Fruit fly (Drosophila melanogaster) whole organism, prepupa: Measurements from ENCODE around the gene Spn88Eb.

ENCODE experiments used
- Blimp-1 ChIP-seq: fragments of 200-800 bp; sonication (Bioruptor generic); optimal IDR thresholded peaks from 3 replicates; lab custom pipeline; 2017; ENCODE audit warnings: missing biosample characterization, missing genetic modification characterization, mild to moderate bottlenecking, moderate library complexity, missing genetic modification reagents
- CG10669 ChIP-seq: fragments of 200-800 bp; sonication (Bioruptor generic); optimal IDR thresholded peaks from 3 replicates; lab custom pipeline; 2018; ENCODE audit warnings: missing biosample characterization, mild to moderate bottlenecking, missing genetic modification characterization, moderate library complexity
- CG11294 ChIP-seq: fragments of 200-800 bp; sonication (Bioruptor generic); IDR thresholded peaks from 2 replicates; pipeline ENCODE4 v1.3.6; 2022; ENCODE audit warnings: missing biosample characterization, missing genetic modification characterization
- CG11762 ChIP-seq: fragments of 200-800 bp; sonication (Bioruptor generic); optimal IDR thresholded peaks from 3 replicates; lab custom pipeline; 2016; ENCODE audit warnings: missing biosample characterization, missing genetic modification characterization; ENCODE audit not compliant: insufficient read depth
- CG11902 ChIP-seq: fragments of 200-800 bp; sonication (Bioruptor generic); optimal IDR thresholded peaks from 3 replicates; lab custom pipeline; 2016; ENCODE audit warnings: missing biosample characterization, missing genetic modification characterization
- CG15336 ChIP-seq: fragments of 200-800 bp; sonication (Bioruptor generic); IDR thresholded peaks from 2 replicates; pipeline ENCODE4 v1.3.6; 2022; ENCODE audit warnings: missing biosample characterization, missing genetic modification characterization
- CG1621 ChIP-seq: fragments of 200-800 bp; sonication (Bioruptor generic); optimal IDR thresholded peaks from 3 replicates; lab custom pipeline; 2018; ENCODE audit warnings: missing biosample characterization, mild to moderate bottlenecking, missing genetic modification characterization
- CG16779 ChIP-seq: fragments of 200-800 bp; sonication (Bioruptor generic); optimal IDR thresholded peaks from 3 replicates; lab custom pipeline; 2017; ENCODE audit warnings: missing biosample characterization, mild to moderate bottlenecking, missing genetic modification characterization
- CG3032 ChIP-seq: fragments of 200-800 bp; optimal IDR thresholded peaks from 2 replicates; lab custom pipeline; 2019; ENCODE audit warnings: missing biosample characterization, mild to moderate bottlenecking, missing genetic modification characterization, moderate library complexity
- CG31627 ChIP-seq: fragments of 200-800 bp; sonication (Bioruptor generic); optimal IDR thresholded peaks from 3 replicates; lab custom pipeline; 2016; ENCODE audit warnings: missing biosample characterization, missing genetic modification characterization
- CG34406 ChIP-seq: fragments of 200-800 bp; sonication (Bioruptor generic); optimal IDR thresholded peaks from 3 replicates; lab custom pipeline; 2016; ENCODE audit warnings: missing biosample characterization, missing genetic modification characterization
- CG3919 ChIP-seq: fragments of 200-800 bp; sonication (Bioruptor generic); optimal IDR thresholded peaks from 3 replicates; lab custom pipeline; 2016; ENCODE audit warnings: missing biosample characterization, missing genetic modification characterization
- CG4318 ChIP-seq: fragments of 200-800 bp; sonication (Bioruptor generic); optimal IDR thresholded peaks from 3 replicates; lab custom pipeline; 2017; ENCODE audit warnings: missing biosample characterization, mild to moderate bottlenecking, missing genetic modification characterization
- CG6163 ChIP-seq: fragments of 200-800 bp; sonication (Bioruptor generic); IDR thresholded peaks from 3 replicates; pipeline ENCODE4 v1.3.6; 2022; ENCODE audit warnings: missing biosample characterization, missing genetic modification characterization
- CG6276 ChIP-seq: fragments of 200-800 bp; sonication (Bioruptor generic); optimal IDR thresholded peaks from 2 replicates; lab custom pipeline; 2017; ENCODE audit warnings: missing biosample characterization, mild to moderate bottlenecking, missing genetic modification characterization
- CG6792 ChIP-seq: fragments of 200-800 bp; sonication (Bioruptor generic); optimal IDR thresholded peaks from 3 replicates; lab custom pipeline; 2016; ENCODE audit warnings: missing biosample characterization, missing genetic modification characterization
- CG6808 ChIP-seq: fragments of 200-800 bp; sonication (Bioruptor generic); optimal IDR thresholded peaks from 3 replicates; lab custom pipeline; 2017; ENCODE audit warnings: missing biosample characterization, missing genetic modification characterization, mild to moderate bottlenecking, moderate library complexity, missing genetic modification reagents
- CG6854 ChIP-seq: fragments of 200-800 bp; sonication (Bioruptor generic); optimal IDR thresholded peaks from 2 replicates; lab custom pipeline; 2017; ENCODE audit warnings: missing biosample characterization, mild to moderate bottlenecking, missing genetic modification characterization
- CG7368 ChIP-seq: fragments of 200-800 bp; sonication (Bioruptor generic); optimal IDR thresholded peaks from 3 replicates; lab custom pipeline; 2016; ENCODE audit warnings: missing biosample characterization, missing genetic modification characterization
- CG8119 ChIP-seq: fragments of 200-800 bp; sonication (Bioruptor generic); IDR thresholded peaks from 3 replicates; pipeline ENCODE4 v1.3.6; 2022; ENCODE audit warnings: missing biosample characterization, missing genetic modification characterization
- CG8319 ChIP-seq: fragments of 200-800 bp; sonication (Bioruptor generic); optimal IDR thresholded peaks from 3 replicates; lab custom pipeline; 2016; ENCODE audit warnings: missing biosample characterization, missing genetic modification characterization
- CG8632 ChIP-seq: fragments of 200-800 bp; sonication (Bioruptor generic); optimal IDR thresholded peaks from 3 replicates; lab custom pipeline; 2016; ENCODE audit warnings: missing biosample characterization, missing genetic modification characterization
- CG9139 ChIP-seq: fragments of 200-800 bp; sonication (Bioruptor generic); optimal IDR thresholded peaks from 3 replicates; lab custom pipeline; 2017; ENCODE audit warnings: missing biosample characterization, mild to moderate bottlenecking, missing genetic modification characterization
- Eip75B ChIP-seq: fragments of 200-800 bp; sonication (Bioruptor generic); optimal IDR thresholded peaks from 3 replicates; lab custom pipeline; 2016; ENCODE audit warnings: missing biosample characterization, missing genetic modification characterization
- Eip78C ChIP-seq: fragments of 200-800 bp; sonication (Bioruptor generic); peaks from one replicate; lab custom pipeline; 2016; ENCODE audit warnings: missing biosample characterization, missing genetic modification characterization
- Eip93F ChIP-seq: fragments of 200-800 bp; sonication (Bioruptor generic); optimal IDR thresholded peaks from 2 replicates; lab custom pipeline; 2016; ENCODE audit warnings: missing biosample characterization, mild to moderate bottlenecking, missing genetic modification characterization
- Ets21C ChIP-seq: fragments of 200-800 bp; sonication (Bioruptor generic); optimal IDR thresholded peaks from 3 replicates; lab custom pipeline; 2016; ENCODE audit warnings: missing biosample characterization, missing genetic modification characterization
- Gug ChIP-seq: fragments of 200-800 bp; sonication (Bioruptor generic); IDR thresholded peaks from 2 replicates; pipeline ENCODE4 v1.3.6; 2022; ENCODE audit warnings: missing biosample characterization, missing genetic modification characterization
- Hr38 ChIP-seq: sonication (Bioruptor generic); optimal IDR thresholded peaks from 2 replicates; lab custom pipeline; 2016; ENCODE audit warnings: missing biosample characterization, missing genetic modification characterization
- Hr39 ChIP-seq: fragments of 200-800 bp; sonication (Bioruptor generic); optimal IDR thresholded peaks from 2 replicates; lab custom pipeline; 2016; ENCODE audit warnings: missing biosample characterization, missing genetic modification characterization
- Hr4 ChIP-seq: fragments of 200-800 bp; sonication (Bioruptor generic); optimal IDR thresholded peaks from 3 replicates; lab custom pipeline; 2016; ENCODE audit warnings: missing biosample characterization, missing genetic modification characterization
- Lpt ChIP-seq: fragments of 200-800 bp; sonication (Bioruptor generic); optimal IDR thresholded peaks from 3 replicates; lab custom pipeline; 2016; ENCODE audit warnings: missing biosample characterization, missing genetic modification characterization
- OdsH ChIP-seq: fragments of 200-800 bp; sonication (Bioruptor generic); optimal IDR thresholded peaks from 3 replicates; lab custom pipeline; 2016; ENCODE audit warnings: missing biosample characterization, missing genetic modification characterization
- Smox ChIP-seq: fragments of 200-800 bp; sonication (Bioruptor generic); optimal IDR thresholded peaks from 3 replicates; lab custom pipeline; 2016; ENCODE audit warnings: missing biosample characterization, missing genetic modification characterization
- Sox102F ChIP-seq: fragments of 200-800 bp; sonication (Bioruptor generic); optimal IDR thresholded peaks from 2 replicates; lab custom pipeline; 2016; ENCODE audit warnings: missing biosample characterization, mild to moderate bottlenecking, missing genetic modification characterization
- Sox15 ChIP-seq: fragments of 200-800 bp; sonication (Bioruptor generic); optimal IDR thresholded peaks from 3 replicates; lab custom pipeline; 2016; ENCODE audit warnings: missing biosample characterization, missing genetic modification characterization
- achi ChIP-seq: fragments of 200-800 bp; sonication (Bioruptor generic); optimal IDR thresholded peaks from 3 replicates; lab custom pipeline; 2016; ENCODE audit warnings: missing biosample characterization, missing genetic modification characterization
- acj6 ChIP-seq: fragments of 200-800 bp; sonication (Bioruptor generic); optimal IDR thresholded peaks from 3 replicates; lab custom pipeline; 2016; ENCODE audit warnings: missing biosample characterization, missing genetic modification characterization
- cyc ChIP-seq: fragments of 200-800 bp; sonication (Bioruptor generic); optimal IDR thresholded peaks from 3 replicates; lab custom pipeline; 2016; ENCODE audit warnings: missing biosample characterization, missing genetic modification characterization
- dac ChIP-seq: fragments of 200-800 bp; sonication (Bioruptor generic); optimal IDR thresholded peaks from 2 replicates; lab custom pipeline; 2017; ENCODE audit warnings: missing biosample characterization, mild to moderate bottlenecking, missing genetic modification characterization
- fd59A ChIP-seq: fragments of 200-800 bp; sonication (Bioruptor generic); optimal IDR thresholded peaks from 2 replicates; lab custom pipeline; 2017; ENCODE audit warnings: missing biosample characterization, mild to moderate bottlenecking, missing genetic modification characterization, missing genetic modification reagents
- fd85E ChIP-seq: fragments of 200-800 bp; sonication (Bioruptor generic); optimal IDR thresholded peaks from 3 replicates; lab custom pipeline; 2016; ENCODE audit warnings: missing biosample characterization, missing genetic modification characterization
- fkh ChIP-seq: fragments of 200-800 bp; sonication (Bioruptor generic); optimal IDR thresholded peaks from 3 replicates; lab custom pipeline; 2017; ENCODE audit warnings: missing biosample characterization, mild to moderate bottlenecking, missing genetic modification characterization, moderate library complexity
- lz ChIP-seq: fragments of 200-800 bp; sonication (Bioruptor generic); optimal IDR thresholded peaks from 3 replicates; lab custom pipeline; 2016; ENCODE audit warnings: missing biosample characterization, missing genetic modification characterization
- net ChIP-seq: fragments of 200-800 bp; sonication (Bioruptor generic); optimal IDR thresholded peaks from 3 replicates; lab custom pipeline; 2016; ENCODE audit warnings: missing biosample characterization, missing genetic modification characterization
- pdm3 ChIP-seq: fragments of 200-800 bp; sonication (Bioruptor generic); optimal IDR thresholded peaks from 3 replicates; lab custom pipeline; 2016; ENCODE audit warnings: missing biosample characterization, missing genetic modification characterization
- spab ChIP-seq: fragments of 200-800 bp; sonication (Bioruptor generic); optimal IDR thresholded peaks from 2 replicates; lab custom pipeline; 2017; ENCODE audit warnings: missing biosample characterization, mild to moderate bottlenecking, missing genetic modification characterization, missing genetic modification reagents
- svp ChIP-seq: fragments of 200-800 bp; sonication (Bioruptor generic); peaks from one replicate; lab custom pipeline; 2016; ENCODE audit warnings: missing biosample characterization, missing genetic modification characterization
- topi ChIP-seq: fragments of 200-800 bp; sonication (Bioruptor generic); optimal IDR thresholded peaks from 3 replicates; lab custom pipeline; 2016; ENCODE audit warnings: missing biosample characterization, missing genetic modification characterization

Spn88Eb gene

dm6 chr3R:15222973-15223372, 14.4 kb upstream of the Spn88Eb start, which contains the start of gene Polr2G:
TSS of gene Polr2G (minus strand) at chr3R:15223180.
- peak; percentile 75 for TF ChIP-seq fkh (GFP tag; lab: Kevin White, UChicago)
- no peak for TF ChIP-seq CG4318 (GFP tag; lab: Kevin White, UChicago)
- TF ChIP-seq CG1621 = peak; percentile 4
- no peak for TF ChIP-seq Gug (GFP tag; lab: Robert Waterston, UW)

DNA sequence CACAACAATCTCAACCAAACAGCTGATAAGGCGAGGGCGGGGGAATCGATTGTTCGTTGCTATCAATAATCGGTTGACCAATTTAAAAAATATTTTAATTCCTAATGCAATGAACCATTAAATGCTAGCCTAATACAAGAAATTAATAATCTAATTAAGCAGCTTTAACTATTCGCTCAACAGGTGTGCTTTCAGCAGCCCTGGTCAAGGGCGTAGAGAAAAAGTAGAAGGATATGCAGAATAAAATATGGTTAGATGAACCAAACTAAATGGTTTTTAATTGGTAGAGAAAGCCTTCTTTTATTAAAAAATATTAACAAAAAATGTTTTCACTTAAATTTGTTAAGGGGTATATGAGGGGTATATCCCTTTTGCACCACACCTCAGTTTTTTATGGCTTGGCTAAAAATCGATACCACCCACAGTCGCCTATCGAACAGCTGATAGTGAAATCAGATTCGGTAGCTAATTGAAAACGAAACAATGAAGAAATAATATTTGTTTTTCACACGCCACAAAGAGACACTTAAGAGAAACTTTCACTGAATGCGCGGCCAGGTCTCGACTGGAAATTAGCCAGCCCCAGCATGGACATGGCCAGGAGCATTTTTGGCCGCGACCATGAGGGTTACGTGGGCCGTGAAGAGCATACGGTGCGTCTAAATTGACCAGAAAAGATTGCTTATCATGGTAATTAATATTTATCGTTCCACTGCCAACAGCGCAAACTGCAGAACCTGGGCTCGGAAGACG, 10.4 kb upstream of the Spn88Eb start, which contains the start of the genes SIDL and CG12241:
Gene SIDL, minus strand, starts transcription at position 51 of the 753 bp plus-strand sequence.
Gene CG12241, plus strand, starts transcription at position 433 of the 753 bp plus-strand sequence.
- TF ChIP-seq CG7368 (GFP tag; lab: Kevin White, UChicago) (peak; percentile 86), acj6 (GFP tag; lab: Kevin White, UChicago) (no peak), Sox102F (GFP tag; lab: Kevin White, UChicago) (no peak), fd59A (GFP tag; lab: Kevin White, UChicago) (no peak), CG31627 (GFP tag; lab: Kevin White, UChicago) (peak; percentile 69), CG6808 (GFP tag; lab: Kevin White, UChicago) (no peak), Hr39 (no peak), fkh (GFP tag; lab: Kevin White, UChicago) (no peak), Eip93F (GFP tag; lab: Kevin White, UChicago) (peak; percentile 87), CG8319 (no peak), CG1621 (no peak), Eip75B (GFP tag; lab: Kevin White, UChicago) (no peak), CG6276 (GFP tag; lab: Kevin White, UChicago) (no peak), CG15336 (peak; percentile 41; the same call in 1 of the 2 replicates), dac (peak; percentile 75), CG8632 (GFP tag; lab: Kevin White, UChicago) (no peak), Ets21C (GFP tag; lab: Kevin White, UChicago) (no peak), topi (GFP tag; lab: Kevin White, UChicago) (peak; percentile 96), Gug (GFP tag; lab: Robert Waterston, UW) (peak; percentile 97), CG11294 (peak; percentile 97), cyc (GFP tag; lab: Kevin White, UChicago) (peak; percentile 96), CG9139 (GFP tag; lab: Kevin White, UChicago) (no peak), CG10669 (GFP tag; lab: Kevin White, UChicago) (no peak), Hr4 (no peak), CG6792 (GFP tag; lab: Kevin White, UChicago) (peak; percentile 83), CG34406 (no peak), CG11902 (GFP tag; lab: Kevin White, UChicago) (peak; percentile 94), lz (peak; percentile 92), svp (GFP tag; lab: Kevin White, UChicago) (no peak), achi (no peak), CG11762 (GFP tag; lab: Kevin White, UChicago) (no peak), CG6854 (GFP tag; lab: Kevin White, UChicago) (peak; percentile 61), net (GFP tag; lab: Kevin White, UChicago) (no peak), OdsH (GFP tag; lab: Kevin White, UChicago) (no peak), fd85E (peak; percentile 68), Sox15 (GFP tag; lab: Kevin White, UChicago) (peak; percentile 39), Smox (GFP tag; lab: Kevin White, UChicago) (no peak), Hr38 (GFP tag; lab: Kevin White, UChicago) (no peak), CG8119 (GFP tag; lab: Robert Waterston, UW) (no peak), CG3919 (GFP tag; lab: Kevin White, UChicago) (peak; percentile 96), Lpt (peak; percentile 86), CG16779 (tag; lab: Kevin White, UChicago) (no peak), CG6163 (GFP tag; lab: Robert Waterston, UW) (peak; percentile 99), Blimp-1 (peak; percentile 85), spab (no peak), Eip78C (GFP tag; lab: Kevin White, UChicago) (peak; percentile 99), pdm3 (GFP tag; lab: Kevin White, UChicago) (no peak), CG3032 (tag; lab: Kevin White, UChicago) (peak; percentile 96), CG4318 (GFP tag; lab: Kevin White, UChicago) (no peak)
